Fruit fly (Drosophila melanogaster) Kc167 (cell line): ENCODE results near the gene rst.

ENCODE experiments used
- Sin3A ChIP-seq: fragments of >200 bp; optimal IDR thresholded peaks from 2 replicates; lab custom pipeline; 2018; ENCODE audit warnings: missing external identifiers
- h ChIP-seq: fragments of >200 bp; optimal IDR thresholded peaks from 3 replicates; lab custom pipeline; 2018; ENCODE audit warnings: missing external identifiers
- psq ChIP-seq: fragments of >200 bp; optimal IDR thresholded peaks from 2 replicates; lab custom pipeline; 2017; ENCODE audit warnings: missing external identifiers

DNA sequence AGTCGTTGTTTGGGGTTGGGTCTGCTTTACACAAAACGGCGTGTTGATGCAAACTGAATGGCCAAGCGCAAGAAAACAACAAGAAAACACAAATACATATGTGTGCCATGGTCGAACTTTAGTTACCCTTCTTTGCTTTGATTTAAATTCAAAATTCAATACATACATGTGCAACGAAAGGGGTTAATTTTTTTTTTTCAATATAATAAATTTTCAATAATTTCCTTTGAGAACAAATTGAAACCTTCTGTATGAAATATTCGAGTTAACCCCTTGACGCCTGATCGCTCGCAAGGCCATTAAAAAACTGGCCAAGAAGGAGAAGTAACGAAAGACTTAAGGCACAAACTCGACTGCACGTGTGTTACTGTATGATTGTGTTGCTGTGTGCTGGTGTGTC lies 45.0 kb upstream of the rst start:
- TF ChIP-seq h (lab: Kevin White, UChicago) (no peak), psq (lab: Kevin White, UChicago) (no peak), Sin3A (lab: Kevin White, UChicago) (no peak)
